Worm (Caenorhabditis elegans) whole organism, L4/young adult: Measurements from ENCODE around the gene rars-1.
A peak's percentile ranks its signal among the peaks of the same experiment; 100 is the strongest.

Experiments
- W03F9.2 ChIP-seq: fragments of 150-350 bp; optimal IDR thresholded peaks from 2 replicates; lab custom pipeline; 2014; ENCODE audit warnings: missing biosample characterization, missing genetic modification characterization
- dao-5 ChIP-seq: sonication (generic microtip); optimal IDR thresholded peaks from 2 replicates; lab custom pipeline; 2016; ENCODE audit warnings: missing genotype, missing genetic modification characterization, moderate library complexity, missing compliant biosample characterization
- him-1 ChIP-seq: sonication (generic microtip); optimal IDR thresholded peaks from 2 replicates; lab custom pipeline; 2016; ENCODE audit warnings: missing genotype, missing genetic modification reagents, missing genetic modification characterization, missing compliant biosample characterization

The rars-1 gene

ce11 chrIII:4906896-4907295, 10.1 kb downstream of the rars-1 start, which contains the start of gene rom-1:
Gene rom-1 (plus strand): TSS chrIII:4907196.
- TF ChIP-seq dao-5 (tag; lab: Kevin White, UChicago) (no peak), him-1 (no peak), W03F9.2 (no peak)

ce11 chrIII:4906365-4906764, 10.6 kb downstream of the rars-1 start:
- no peak for TF ChIP-seq him-1
- TF ChIP-seq W03F9.2, result no peak
- TF ChIP-seq dao-5 (tag; lab: Kevin White, UChicago), result no peak

- no peak for TF ChIP-seq W03F9.2
- TF ChIP-seq dao-5 (tag; lab: Kevin White, UChicago), result no peak
- TF ChIP-seq him-1, result no peak
These were observed 11.6 kb downstream of the rars-1 start, which contains the start of gene F26F4.8 for ce11 chrIII:4905405-4905804. Gene F26F4.8 (minus strand): TSS chrIII:4905473.

- TF ChIP-seq dao-5 (tag; lab: Kevin White, UChicago), result no peak
- TF ChIP-seq him-1, result no peak
- TF ChIP-seq W03F9.2, result no peak
These were observed 13.2 kb downstream of the rars-1 start, which contains the start of gene kbp-2 for ce11 chrIII:4903784-4904183. Gene kbp-2 (minus strand): TSS chrIII:4903884.

- no peak for TF ChIP-seq dao-5 (tag; lab: Kevin White, UChicago)
- TF ChIP-seq him-1, result no peak
- TF ChIP-seq W03F9.2, result no peak
These were observed 16.7 kb downstream of the rars-1 start, which contains the start of gene tag-340 for ce11 chrIII:4900260-4900659. Gene tag-340 (plus strand): TSS chrIII:4900508.

ce11 chrIII:4899728-4900127, 17.2 kb downstream of the rars-1 start:
- TF ChIP-seq W03F9.2 (peak; percentile 95), dao-5 (tag; lab: Kevin White, UChicago) (no peak), him-1 (peak; percentile 98)

- TF ChIP-seq him-1 (no peak), W03F9.2 (no peak)
These were observed 17.9 kb downstream of the rars-1 start, which contains the start of gene nhl-2 for ce11 chrIII:4899035-4899578. Gene nhl-2 (minus strand): TSS chrIII:4899085.

ce11 chrIII:4895313-4895712, 21.7 kb downstream of the rars-1 start:
- TF ChIP-seq dao-5 (tag; lab: Kevin White, UChicago) (no peak), him-1 (no peak), W03F9.2 (no peak)

- TF ChIP-seq W03F9.2 (no peak), dao-5 (tag; lab: Kevin White, UChicago) (no peak), him-1 (no peak)
These were observed 23.4 kb downstream of the rars-1 start, which contains the start of gene F26F4.6 for ce11 chrIII:4893540-4893939. Gene F26F4.6 (minus strand): TSS chrIII:4893640.

- no peak for TF ChIP-seq him-1
- TF ChIP-seq dao-5 (tag; lab: Kevin White, UChicago), result no peak
- TF ChIP-seq W03F9.2, result no peak
These were observed 26.0 kb downstream of the rars-1 start, which contains the start of gene F26F4.5 for ce11 chrIII:4890997-4891396. Gene F26F4.5 (minus strand): TSS chrIII:4891252.

ce11 chrIII:4887291-4887690, 29.7 kb downstream of the rars-1 start, which contains the start of gene clec-6:
Gene clec-6 (minus strand): TSS chrIII:4887444.
- TF ChIP-seq dao-5 (tag; lab: Kevin White, UChicago) (no peak), him-1 (no peak), W03F9.2 (no peak)

- TF ChIP-seq W03F9.2 (no peak), dao-5 (tag; lab: Kevin White, UChicago) (no peak), him-1 (no peak)
These were observed 33.5 kb downstream of the rars-1 start, which contains the start of gene clec-5 for ce11 chrIII:4883429-4883828. Gene clec-5 (minus strand): TSS chrIII:4883606.

ce11 chrIII:4881955-4882354, 35.0 kb downstream of the rars-1 start:
- TF ChIP-seq him-1 (no peak), W03F9.2 (no peak), dao-5 (tag; lab: Kevin White, UChicago) (no peak)

- TF ChIP-seq dao-5 (tag; lab: Kevin White, UChicago) (no peak), W03F9.2 (no peak), him-1 (no peak)
These were observed 37.5 kb downstream of the rars-1 start, which contains the start of gene C35D10.1 for ce11 chrIII:4879445-4879844. Gene C35D10.1 (plus strand): TSS chrIII:4879745.

- TF ChIP-seq him-1 (no peak), W03F9.2 (no peak), dao-5 (tag; lab: Kevin White, UChicago) (no peak)
These were observed 38.7 kb downstream of the rars-1 start, which contains the start of the genes tost-1 and arx-6 for ce11 chrIII:4878281-4878680. Gene tost-1 (minus strand): TSS chrIII:4878311. Gene arx-6 (plus strand): TSS chrIII:4878658.
